Fruit fly (Drosophila melanogaster) Kc167 (cell line): Measurements from ENCODE around the gene CG32547.

Source experiments
- Myc ChIP-seq: fragments of >200 bp; optimal IDR thresholded peaks from 2 replicates; lab custom pipeline; 2017; ENCODE audit warnings: missing external identifiers
- Sin3A ChIP-seq: fragments of >200 bp; optimal IDR thresholded peaks from 2 replicates; lab custom pipeline; 2018; ENCODE audit warnings: missing external identifiers
- h ChIP-seq: fragments of >200 bp; optimal IDR thresholded peaks from 3 replicates; lab custom pipeline; 2018; ENCODE audit warnings: missing external identifiers
- insv ChIP-seq: fragments of >200 bp; optimal IDR thresholded peaks from 3 replicates; lab custom pipeline; 2018; ENCODE audit warnings: missing external identifiers
- psq ChIP-seq: fragments of >200 bp; optimal IDR thresholded peaks from 2 replicates; lab custom pipeline; 2017; ENCODE audit warnings: missing external identifiers
- ttk ChIP-seq: sonication (Bioruptor generic); optimal IDR thresholded peaks from 2 replicates; lab custom pipeline; 2017; ENCODE audit warnings: missing external identifiers

The CG32547 gene

DNA sequence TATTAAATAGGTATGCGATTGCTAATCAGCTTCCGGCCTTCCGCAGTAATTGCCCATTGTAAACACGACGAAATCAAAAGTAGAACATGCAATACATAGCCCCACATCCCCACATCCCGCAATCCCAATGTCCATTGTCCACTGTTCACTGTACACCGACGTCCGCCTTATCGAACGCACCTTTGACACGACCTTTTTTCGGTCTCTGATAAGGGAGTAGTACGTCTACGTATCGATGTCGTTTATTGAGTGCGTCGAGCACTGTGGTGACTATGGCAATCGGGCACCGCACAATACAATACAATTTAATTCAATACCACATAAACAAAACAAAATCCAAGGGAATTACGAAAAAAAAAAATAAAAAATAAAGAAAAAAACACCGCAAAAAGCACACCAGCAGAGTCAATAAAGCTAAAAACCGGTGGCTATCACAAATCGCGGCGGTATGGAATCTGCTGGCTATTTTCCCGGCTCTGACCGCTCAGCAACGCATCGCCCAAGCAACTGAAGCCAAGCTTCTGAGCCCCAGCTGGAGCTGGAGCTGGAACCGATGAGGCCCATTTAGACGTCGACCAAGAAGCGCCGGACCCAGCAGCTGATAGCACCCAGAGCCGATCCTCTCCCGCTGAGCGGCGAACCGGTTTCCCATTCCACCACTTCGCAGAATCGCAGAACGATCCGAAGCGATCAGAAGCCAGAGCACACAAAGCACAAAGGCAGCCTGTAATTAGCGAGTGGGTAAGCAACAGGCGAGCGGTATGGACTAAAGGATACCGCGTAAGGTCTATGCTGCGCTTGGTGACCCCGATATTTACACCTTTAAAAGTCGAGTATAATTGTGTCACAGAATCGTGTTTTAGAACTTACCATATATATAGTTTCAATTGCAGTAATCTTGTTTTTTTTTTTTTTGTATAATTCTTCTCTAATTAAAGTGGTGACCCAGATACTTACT is 4.3 kb upstream of the CG32547 start, which contains the start of gene Hayan:
Gene Hayan, minus strand, starts transcription at position 512 of the 958 bp plus-strand sequence.
- TF ChIP-seq psq (no peak), h (no peak), insv (lab: Kevin White, UChicago) (no peak), ttk (lab: Kevin White, UChicago) (no peak), Sin3A (lab: Kevin White, UChicago) (no peak), Myc (lab: Kevin White, UChicago) (no peak)

DNA sequence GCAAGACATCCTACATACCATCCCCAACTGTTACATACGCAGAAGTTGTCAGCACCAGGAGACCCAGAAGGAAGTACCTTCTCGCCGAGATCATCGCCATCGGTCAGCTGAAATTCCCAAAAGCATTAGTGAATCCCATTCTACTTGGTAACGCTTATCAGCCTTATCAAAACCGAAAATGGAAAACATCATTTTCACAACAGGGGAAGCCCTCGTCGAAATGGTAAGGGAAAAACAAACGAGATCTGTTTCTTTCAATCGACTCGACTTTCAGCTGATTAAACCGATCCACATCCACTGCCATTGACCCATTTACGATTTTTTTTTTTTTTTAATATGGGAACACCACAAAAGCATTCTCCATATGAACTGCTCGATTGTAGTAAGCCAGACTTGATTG is 3.2 kb upstream of the CG32547 start:
- TF ChIP-seq Myc (lab: Kevin White, UChicago) (no peak), h (no peak), Sin3A (lab: Kevin White, UChicago) (no peak), psq (no peak), insv (lab: Kevin White, UChicago) (no peak), ttk (lab: Kevin White, UChicago) (no peak)

DNA sequence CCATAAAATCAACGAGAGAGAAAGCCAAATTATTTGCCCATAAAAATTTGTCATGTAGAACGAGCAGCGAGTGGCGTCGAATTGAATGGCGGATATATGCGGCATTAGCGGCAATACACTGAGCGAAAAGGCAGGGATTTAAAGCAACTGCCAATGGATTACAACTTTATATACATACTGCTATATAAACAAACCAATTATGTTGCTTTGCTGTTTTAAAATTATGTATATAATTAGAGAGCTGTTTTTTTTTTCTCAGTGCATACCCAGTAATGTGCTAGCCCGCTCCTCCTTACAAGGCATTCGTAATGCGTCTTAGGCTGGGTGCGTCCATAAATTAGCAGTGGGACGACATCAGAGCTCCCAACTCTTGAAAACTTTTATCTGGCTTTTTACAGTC is 11.4 kb downstream of the CG32547 start:
- TF ChIP-seq psq (no peak), ttk (lab: Kevin White, UChicago) (no peak), Myc (lab: Kevin White, UChicago) (no peak), insv (lab: Kevin White, UChicago) (no peak), h (no peak)

DNA sequence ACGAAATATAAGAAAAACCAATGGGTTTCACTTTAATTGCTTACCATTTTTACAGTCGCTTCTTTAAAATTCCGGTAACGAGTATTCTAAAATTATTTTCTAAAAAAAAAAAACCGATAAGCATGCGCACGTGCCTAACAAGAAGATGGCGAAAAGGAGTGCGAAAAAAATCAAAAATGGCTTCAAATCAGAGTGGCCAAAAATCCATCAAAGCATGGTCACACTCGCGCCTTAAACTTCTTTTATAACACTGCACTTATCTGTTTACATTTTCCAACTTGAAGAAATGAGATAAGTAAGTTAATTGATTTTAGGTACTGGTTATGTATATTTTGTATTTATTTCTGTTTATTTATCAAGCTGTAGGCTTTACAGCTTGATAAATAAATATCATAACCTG is 19.0 kb downstream of the CG32547 start, which contains the start of gene CG43843:
Gene CG43843, minus strand, starts transcription at position 101 of the 400 bp plus-strand sequence.
- no peak for TF ChIP-seq h
- no peak for TF ChIP-seq psq
- no peak for TF ChIP-seq ttk (lab: Kevin White, UChicago)
- TF ChIP-seq Sin3A (lab: Kevin White, UChicago), result no peak
- TF ChIP-seq insv (lab: Kevin White, UChicago), result no peak
- TF ChIP-seq Myc (lab: Kevin White, UChicago), result no peak

DNA sequence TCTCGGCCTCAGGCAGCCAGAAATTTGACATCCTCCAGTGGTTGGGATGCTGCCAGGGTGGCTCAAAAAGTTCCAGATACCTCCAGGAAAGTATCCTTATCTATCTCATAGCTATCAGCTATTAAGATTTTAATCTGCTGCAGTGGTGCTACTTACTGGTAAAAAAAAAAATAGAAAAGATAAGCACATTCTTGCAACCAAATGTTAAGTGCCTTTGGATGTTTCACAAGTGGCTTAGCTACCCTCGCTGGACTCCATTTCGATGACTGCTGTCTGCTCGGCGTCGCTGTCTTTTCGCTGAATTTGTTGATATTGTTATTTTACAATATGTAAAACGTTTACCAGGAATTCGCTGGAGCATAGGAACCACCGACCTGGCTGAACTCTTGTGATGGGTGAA is 26.6 kb downstream of the CG32547 start:
- TF ChIP-seq insv (lab: Kevin White, UChicago), result no peak
- no peak for TF ChIP-seq psq
- TF ChIP-seq Sin3A (lab: Kevin White, UChicago), result no peak
- TF ChIP-seq Myc (lab: Kevin White, UChicago), result no peak
- no peak for TF ChIP-seq h
- no peak for TF ChIP-seq ttk (lab: Kevin White, UChicago)

DNA sequence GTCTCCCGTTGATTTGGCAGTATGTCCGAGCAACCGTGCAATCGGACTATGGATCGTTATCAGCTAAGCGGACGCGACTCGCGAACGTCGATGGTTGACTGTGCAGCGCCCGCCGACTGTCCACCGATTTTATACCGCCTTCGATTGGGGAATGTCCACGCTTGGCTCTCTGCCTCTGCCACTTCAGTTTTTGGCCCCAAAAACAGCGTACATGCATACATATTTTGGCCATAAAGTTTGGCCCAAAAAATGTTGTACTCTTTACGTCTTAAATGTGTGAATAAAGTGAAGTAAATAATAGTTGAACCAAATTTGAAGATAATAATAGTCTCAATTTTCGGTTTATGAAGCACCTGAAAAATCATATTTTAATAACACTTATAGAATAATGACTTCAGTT is 38.8 kb downstream of the CG32547 start, which contains the start of gene CG32548:
Gene CG32548, minus strand, starts transcription at position 101 of the 400 bp plus-strand sequence.
- TF ChIP-seq ttk (lab: Kevin White, UChicago) (no peak), insv (lab: Kevin White, UChicago) (no peak), Myc (lab: Kevin White, UChicago) (no peak), Sin3A (lab: Kevin White, UChicago) (no peak), psq (no peak), h (no peak)

DNA sequence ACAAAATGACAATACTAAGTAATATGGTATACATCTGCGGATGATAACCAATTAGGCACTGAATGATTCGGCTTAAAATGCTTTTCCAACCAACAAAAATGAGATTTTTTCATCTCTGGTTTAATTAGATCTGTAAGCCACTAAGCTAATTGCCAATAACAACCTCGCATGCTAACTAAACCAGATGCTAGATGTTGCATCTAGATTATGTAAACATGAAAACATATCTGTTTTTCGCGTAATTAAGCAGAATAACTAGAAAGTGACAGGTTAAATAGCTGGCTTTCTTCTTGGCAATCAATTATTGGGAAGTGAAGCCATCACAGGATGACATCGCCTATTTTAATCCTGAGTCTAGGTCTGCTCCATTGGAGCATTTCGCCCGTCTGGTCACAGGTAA is 39.9 kb downstream of the CG32547 start, which contains the start of gene CG43841:
Gene CG43841, plus strand, starts transcription at position 301 of the 400 bp plus-strand sequence.
- TF ChIP-seq Myc (lab: Kevin White, UChicago) (no peak), h (no peak), insv (lab: Kevin White, UChicago) (no peak), psq (no peak), ttk (lab: Kevin White, UChicago) (no peak), Sin3A (lab: Kevin White, UChicago) (no peak)

DNA sequence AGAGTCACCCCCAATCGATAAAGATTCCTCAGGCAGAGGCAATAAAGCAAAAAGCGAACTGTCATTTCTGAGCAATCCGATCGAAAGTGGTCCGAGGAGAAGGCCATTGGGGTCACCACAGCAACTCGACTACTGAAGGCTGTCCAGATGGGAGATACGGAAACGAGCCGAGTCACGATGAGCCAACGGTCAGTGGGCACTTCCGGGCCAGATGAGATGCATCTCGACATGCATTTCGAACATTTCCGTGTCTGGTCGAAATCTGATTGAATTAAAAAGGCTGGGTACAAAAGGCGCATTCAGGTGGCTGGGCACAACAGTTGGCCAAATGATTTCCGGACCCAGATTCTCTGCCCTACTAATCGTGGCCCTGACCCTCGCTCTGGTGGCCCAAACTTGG is 40.7 kb downstream of the CG32547 start, which contains the start of gene CG32551:
Gene CG32551, plus strand, starts transcription at position 301 of the 400 bp plus-strand sequence.
- TF ChIP-seq Sin3A (lab: Kevin White, UChicago) (no peak), psq (no peak), h (no peak)

DNA sequence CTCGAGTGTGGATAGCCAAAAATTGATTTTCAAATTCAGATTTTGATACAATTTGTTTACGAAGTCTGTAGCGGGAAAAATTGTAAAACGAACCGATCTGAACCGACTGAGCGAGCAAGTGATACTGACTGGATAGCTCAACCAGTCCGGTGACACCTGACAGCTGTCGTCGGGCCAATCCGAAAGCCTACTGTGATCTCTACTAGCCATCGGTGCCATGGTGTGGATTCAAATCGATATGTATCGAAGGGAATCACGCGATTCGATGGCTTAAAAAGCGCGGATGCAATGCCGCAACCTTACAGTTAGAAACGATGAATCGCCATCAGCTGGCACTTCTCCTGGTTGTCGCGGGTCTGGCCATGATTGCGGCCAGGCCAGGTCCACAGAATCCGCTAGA is 42.1 kb downstream of the CG32547 start, which contains the start of gene CG6290:
Gene CG6290, plus strand, starts transcription at position 301 of the 400 bp plus-strand sequence.
- TF ChIP-seq Myc (lab: Kevin White, UChicago) (no peak), ttk (lab: Kevin White, UChicago) (no peak), psq (no peak)

DNA sequence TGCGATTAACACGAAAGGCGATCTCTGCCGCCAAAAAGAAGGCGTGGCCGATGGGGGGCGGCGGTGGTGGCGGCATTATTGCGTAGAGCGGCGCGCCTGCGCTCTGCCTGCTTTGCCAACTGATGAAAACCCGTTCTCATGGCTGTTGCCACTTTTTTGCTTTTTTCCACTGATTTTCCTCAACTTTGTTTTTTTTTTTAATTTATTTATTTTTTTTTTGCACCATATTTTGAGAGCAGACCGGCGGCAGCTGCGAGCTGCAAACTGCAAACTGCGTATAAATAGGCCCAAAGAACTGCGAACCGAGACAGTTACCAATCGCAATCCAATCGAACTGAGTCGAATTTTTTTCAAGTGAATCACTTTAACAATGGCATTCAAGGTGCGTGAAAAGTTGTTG is 57.2 kb downstream of the CG32547 start, which contains the start of gene CG42323:
Gene CG42323, plus strand, starts transcription at position 302 of the 400 bp plus-strand sequence.
- TF ChIP-seq Sin3A (lab: Kevin White, UChicago), result no peak
- TF ChIP-seq Myc (lab: Kevin White, UChicago), result no peak
- TF ChIP-seq psq, result no peak
- TF ChIP-seq insv (lab: Kevin White, UChicago), result no peak
- TF ChIP-seq ttk (lab: Kevin White, UChicago), result no peak
- no peak for TF ChIP-seq h

DNA sequence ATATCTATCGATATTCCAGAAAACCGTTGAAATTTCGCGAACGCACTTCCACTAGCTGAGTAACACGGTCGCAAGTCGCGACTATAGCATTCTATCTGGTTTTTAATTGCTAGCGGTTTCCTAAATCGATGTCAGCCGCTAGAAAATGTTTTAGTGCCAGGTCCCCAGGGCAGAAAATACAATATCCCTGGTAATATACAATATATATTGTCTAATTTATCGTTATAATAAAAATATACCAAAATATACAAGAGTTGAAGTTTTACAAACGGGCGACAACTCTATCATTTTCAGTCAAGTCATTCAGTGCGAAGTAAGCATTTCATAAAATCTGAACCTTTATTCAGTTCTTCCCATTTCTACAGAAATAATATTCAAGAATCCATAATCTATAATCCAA is 64.2 kb downstream of the CG32547 start, which contains the start of gene CG15056:
Gene CG15056, plus strand, starts transcription at position 301 of the 400 bp plus-strand sequence.
- no peak for TF ChIP-seq ttk (lab: Kevin White, UChicago)
- TF ChIP-seq h, result no peak
- no peak for TF ChIP-seq psq
- no peak for TF ChIP-seq insv (lab: Kevin White, UChicago)
- TF ChIP-seq Sin3A (lab: Kevin White, UChicago), result no peak
- no peak for TF ChIP-seq Myc (lab: Kevin White, UChicago)

DNA sequence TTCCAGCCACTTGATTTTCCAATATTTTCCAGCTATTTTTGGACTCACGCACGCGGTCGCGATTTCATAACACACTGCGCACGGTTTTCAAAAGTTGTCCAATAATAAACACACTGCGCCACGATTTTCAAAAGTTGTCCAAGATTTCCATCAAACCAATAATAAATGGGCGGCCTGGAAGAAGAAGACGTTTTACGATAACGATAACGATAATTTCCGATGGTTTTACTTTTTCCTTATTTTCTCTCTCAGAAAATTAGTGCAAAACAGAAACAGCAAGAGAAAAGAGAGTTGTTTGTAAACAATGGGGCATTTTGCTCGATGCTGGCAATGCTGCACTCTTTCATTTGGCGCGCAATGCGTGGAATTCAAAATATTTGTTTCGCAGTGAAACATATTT is 69.3 kb downstream of the CG32547 start, which contains the start of gene Nt5b:
Gene Nt5b, minus strand, starts transcription at position 207 of the 400 bp plus-strand sequence.
- TF ChIP-seq ttk (lab: Kevin White, UChicago), result no peak
